Fruit fly (Drosophila melanogaster): Measurements from ENCODE around the gene CG2258.
A peak's percentile ranks its signal among the peaks of the same experiment; 100 is the strongest.

Gene CG2258

DNA sequence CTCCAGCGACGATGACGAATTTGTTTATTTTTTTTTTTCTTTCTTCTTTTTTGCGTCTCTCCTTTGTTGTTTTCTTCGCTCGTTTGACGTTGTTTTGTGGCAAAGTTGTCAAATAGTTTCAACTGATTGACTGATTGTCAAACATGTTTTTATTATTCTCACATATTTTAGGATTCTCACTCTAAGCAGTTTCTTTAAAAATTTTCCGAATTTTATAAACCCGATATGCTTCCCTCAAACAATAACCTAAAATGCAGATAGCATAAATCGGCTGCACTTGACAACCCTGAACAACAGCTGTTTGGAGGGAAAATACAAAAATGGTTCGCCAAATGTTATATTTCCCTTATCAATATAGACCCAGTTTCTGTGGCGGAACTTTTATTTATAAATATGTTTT, 41.6 kb upstream of the CG2258 start, which contains the start of gene CG17982 (continued):
- TF ChIP-seq H15 (GFP tag; IDR thresholded peaks at IDR 0.05) (peak; percentile 64; the same call in 2 of the 3 replicates), CG3847 (GFP tag; IDR thresholded peaks at IDR 0.05) (peak; percentile 81), Rfx (GFP tag; IDR thresholded peaks at IDR 0.05) (peak; percentile 87), CG6683 (GFP tag; optimal IDR thresholded peaks at IDR 0.05) (peak; percentile 32), slbo (GFP tag; IDR thresholded peaks at IDR 0.05) (peak; percentile 88), CG10366 (GFP tag; IDR thresholded peaks at IDR 0.05) (peak; percentile 76), grn (GFP tag; optimal IDR thresholded peaks at IDR 0.05) (no peak), Antp (GFP tag; optimal IDR thresholded peaks at IDR 0.05) (peak; percentile 84), CTCF (GFP tag; optimal IDR thresholded peaks at IDR 0.05) (peak; percentile 17), nerfin-2 (GFP tag; IDR thresholded peaks at IDR 0.05; ENCODE audit: partially characterized antibody) (no peak), hb (GFP tag; IDR thresholded peaks at IDR 0.05; ENCODE audit: partially characterized antibody) (no peak), z (GFP tag; IDR thresholded peaks at IDR 0.05) (no peak), tna (GFP tag; IDR thresholded peaks at IDR 0.05; ENCODE audit: partially characterized antibody) (no peak), vfl (GFP tag; optimal IDR thresholded peaks at IDR 0.05) (peak; percentile 80), ind (GFP tag; optimal IDR thresholded peaks at IDR 0.05) (peak; percentile 84), Nf-YC (tag; optimal IDR thresholded peaks at IDR 0.05) (peak; percentile 81), fu2 (GFP tag; optimal IDR thresholded peaks at IDR 0.05) (peak; percentile 85), unc-4 (GFP tag; IDR thresholded peaks at IDR 0.05; ENCODE audit: partially characterized antibody) (no peak), ham (GFP tag; IDR thresholded peaks at IDR 0.05) (no peak), CG7357 (GFP tag; IDR thresholded peaks at IDR 0.05) (peak; percentile 53; the same call in 1 of the 3 replicates), vnd (GFP tag; IDR thresholded peaks at IDR 0.05; ENCODE audit: partially characterized antibody) (no peak), Usf (GFP tag; optimal IDR thresholded peaks at IDR 0.05) (peak; percentile 32), CG2712 (tag; optimal IDR thresholded peaks at IDR 0.05) (peak; percentile 87), Eip74EF (GFP tag; optimal IDR thresholded peaks at IDR 0.05) (peak in 1 of 2 experiments; percentile 71), CG8359 (GFP tag; optimal IDR thresholded peaks at IDR 0.05; ENCODE audit: borderline replicate concordance) (peak; percentile 4), Mrtf (GFP tag; IDR thresholded peaks at IDR 0.05) (peak; percentile 78), esg (GFP tag; conservative IDR thresholded peaks at IDR 0.05) (peak; percentile 74), tx (GFP tag; optimal IDR thresholded peaks at IDR 0.05) (peak; percentile 84), CG8944 (GFP tag; optimal IDR thresholded peaks at IDR 0.05) (peak; percentile 77), CoRest (tag; optimal IDR thresholded peaks at IDR 0.05) (peak; percentile 86), CG4282 (GFP tag; optimal IDR thresholded peaks at IDR 0.05) (peak; percentile 69), CG6765 (GFP tag; optimal IDR thresholded peaks at IDR 0.05) (peak; percentile 70), CG9437 (GFP tag; optimal IDR thresholded peaks at IDR 0.05) (peak; percentile 67), CG4360 (GFP tag; IDR thresholded peaks at IDR 0.05) (no peak), CG13287 (GFP tag; IDR thresholded peaks at IDR 0.05; ENCODE audit: partially characterized antibody) (no peak; the same call in 1 of the 2 replicates), Spps (tag; optimal IDR thresholded peaks at IDR 0.05) (peak; percentile 63), CG17912 (GFP tag; optimal IDR thresholded peaks at IDR 0.05) (peak; percentile 83), CG7786 (GFP tag; optimal IDR thresholded peaks at IDR 0.05) (peak; percentile 87), TFAM (GFP tag; optimal IDR thresholded peaks at IDR 0.05) (peak; percentile 5), ken (GFP tag; IDR thresholded peaks at IDR 0.05) (peak; percentile 75), CG11696 (GFP tag; IDR thresholded peaks at IDR 0.05) (peak; percentile 37; the same call in 1 of the 2 replicates), ATbp (GFP tag; optimal IDR thresholded peaks at IDR 0.05) (peak; percentile 79), CG10979 (tag; optimal IDR thresholded peaks at IDR 0.05) (peak; percentile 76), CG14014 (GFP tag; IDR thresholded peaks at IDR 0.05) (peak; percentile 84), slp2 (GFP tag; optimal IDR thresholded peaks at IDR 0.05) (peak; percentile 67), sc (optimal IDR thresholded peaks at IDR 0.05) (no peak), sc (GFP tag; optimal IDR thresholded peaks at IDR 0.05) (peak; percentile 18), CG3407 (GFP tag; optimal IDR thresholded peaks at IDR 0.05) (peak; percentile 70), Sox102F (GFP tag; optimal IDR thresholded peaks at IDR 0.05) (peak; percentile 89), Dfd (GFP tag; optimal IDR thresholded peaks at IDR 0.05) (no peak), CG13123 (GFP tag; optimal IDR thresholded peaks at IDR 0.05) (peak; percentile 77), ci (GFP tag; IDR thresholded peaks at IDR 0.05) (peak; percentile 90)

All from whole organism, embryonic.